Fruit fly (Drosophila melanogaster): ENCODE measurements around the gene Flacc.

The Flacc gene

DNA sequence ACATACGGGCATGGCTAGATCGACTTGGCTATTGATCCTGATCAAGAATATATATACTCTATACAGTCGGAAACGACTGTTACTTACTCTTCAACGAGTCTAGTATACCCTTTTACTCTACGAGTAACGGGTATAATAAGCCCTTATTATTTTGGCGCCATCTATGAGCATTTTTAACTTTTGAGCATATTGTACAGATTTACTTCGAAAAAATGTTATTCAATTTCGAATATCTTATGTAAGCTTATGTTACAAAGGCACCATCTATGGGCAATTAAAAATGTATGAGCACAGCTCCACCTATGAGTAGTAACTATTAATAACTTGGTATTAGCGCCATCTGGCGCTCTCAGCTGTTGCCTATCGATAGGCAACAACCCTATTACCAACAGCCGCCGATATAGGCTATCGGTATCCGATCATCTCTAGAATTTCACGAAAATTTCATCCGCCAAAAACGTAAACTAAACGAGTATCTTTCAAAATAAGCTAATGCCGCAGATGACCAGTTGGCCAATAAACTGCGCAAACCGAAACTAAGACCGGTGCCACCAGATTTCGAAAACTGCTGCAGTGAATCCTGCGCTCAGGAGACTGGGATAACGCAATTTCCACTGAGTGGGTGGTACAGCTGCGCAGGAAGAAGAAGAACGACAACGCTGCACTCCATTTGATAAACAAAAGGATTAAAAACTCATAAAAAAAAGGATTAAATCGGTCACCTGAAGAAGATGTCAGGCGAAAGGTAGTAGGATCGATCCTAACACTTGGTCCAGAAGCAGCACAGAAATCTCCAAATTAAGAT is 50.0 kb downstream of the Flacc start, which contains the start of gene htk (continued):
- TF ChIP-seq bsh (GFP tag; optimal IDR thresholded peaks at IDR 0.05) (peak in 1 of 2 experiments; percentile 41), CG1233 (GFP tag; optimal IDR thresholded peaks at IDR 0.05) (peak; percentile 24), toy (GFP tag; IDR thresholded peaks at IDR 0.05) (no peak), sr (GFP tag; IDR thresholded peaks at IDR 0.05) (0 out of 3 replicates have a peak, but pooled peaks have one; percentile 2), CG17328 (GFP tag; IDR thresholded peaks at IDR 0.05) (peak; percentile 64), CG6813 (GFP tag; optimal IDR thresholded peaks at IDR 0.05) (peak; percentile 22), Dbx (GFP tag; IDR thresholded peaks at IDR 0.05) (peak; percentile 86; the same call in 2 of the 3 replicates), CG10267 (tag; optimal IDR thresholded peaks at IDR 0.05) (peak; percentile 74), Asciz (GFP tag; optimal IDR thresholded peaks at IDR 0.05) (peak; percentile 43), psq (GFP tag; optimal IDR thresholded peaks at IDR 0.05) (no peak), gcm2 (GFP tag; optimal IDR thresholded peaks at IDR 0.05) (no peak), CG7271 (tag; optimal IDR thresholded peaks at IDR 0.05) (peak; percentile 39), CG34376 (GFP tag; optimal IDR thresholded peaks at IDR 0.05) (peak; percentile 32), zf30C (GFP tag; optimal IDR thresholded peaks at IDR 0.05) (no peak), Optix (GFP tag; IDR thresholded peaks at IDR 0.05) (peak; percentile 54; the same call in 2 of the 3 replicates), Poxn (GFP tag; IDR thresholded peaks at IDR 0.05) (no peak), lola (GFP tag; optimal IDR thresholded peaks at IDR 0.05) (peak in 1 of 3 experiments; percentile 16), CG1603 (tag; optimal IDR thresholded peaks at IDR 0.05) (peak; percentile 84), CG2116 (GFP tag; optimal IDR thresholded peaks at IDR 0.05) (peak; percentile 84), slbo (GFP tag; IDR thresholded peaks at IDR 0.05) (peak; percentile 81), CG8924 (tag; optimal IDR thresholded peaks at IDR 0.05) (peak; percentile 11), CG4282 (GFP tag; optimal IDR thresholded peaks at IDR 0.05) (peak; percentile 51), abd-A (tag; optimal IDR thresholded peaks at IDR 0.05) (no peak), CG2875 (GFP tag; optimal IDR thresholded peaks at IDR 0.05) (peak; percentile 49), CG12942 (GFP tag; optimal IDR thresholded peaks at IDR 0.05) (peak; percentile 53), CG4854 (GFP tag; optimal IDR thresholded peaks at IDR 0.05) (peak; percentile 18), sens (GFP tag) (peak; percentile 81), hth (optimal IDR thresholded peaks at IDR 0.05) (no peak), CG17912 (GFP tag; optimal IDR thresholded peaks at IDR 0.05) (peak; percentile 78), p53 (GFP tag; optimal IDR thresholded peaks at IDR 0.05) (peak; percentile 83), HHEX (GFP tag; optimal IDR thresholded peaks at IDR 0.05) (peak; percentile 53), Hr51 (GFP tag; optimal IDR thresholded peaks at IDR 0.05) (peak; percentile 40 to 71), rib (GFP tag; IDR thresholded peaks at IDR 0.05) (no peak), NFAT (GFP tag; IDR thresholded peaks at IDR 0.05) (peak; percentile 86), CG11456 (GFP tag; IDR thresholded peaks at IDR 0.05) (peak; percentile 95), chinmo (GFP tag; IDR thresholded peaks at IDR 0.05; ENCODE audit: partially characterized antibody) (peak; percentile 94; the same call in 3 of the 4 replicates), peb (GFP tag; IDR thresholded peaks at IDR 0.05) (0 out of 2 replicates have a peak, but pooled peaks have one; percentile 40), CG4404 (GFP tag; IDR thresholded peaks at IDR 0.05) (no peak), CG10274 (GFP tag; optimal IDR thresholded peaks at IDR 0.05) (no peak), yki (optimal IDR thresholded peaks at IDR 0.05) (no peak), pan (optimal IDR thresholded peaks at IDR 0.05) (no peak), pan (GFP tag; optimal IDR thresholded peaks at IDR 0.05 in 1 of 2, IDR thresholded peaks at IDR 0.05 in 1 of 2) (no peak), CG8359 (GFP tag; optimal IDR thresholded peaks at IDR 0.05; ENCODE audit: borderline replicate concordance) (no peak), CG7556 (GFP tag; optimal IDR thresholded peaks at IDR 0.05) (peak; percentile 21), kay (GFP tag; optimal IDR thresholded peaks at IDR 0.05) (peak; percentile 59), CG10366 (GFP tag; IDR thresholded peaks at IDR 0.05) (peak; percentile 59), CG7963 (GFP tag; IDR thresholded peaks at IDR 0.05; ENCODE audit: partially characterized antibody) (peak; percentile 83), Rfx (GFP tag; IDR thresholded peaks at IDR 0.05) (peak; percentile 89), CG31224 (GFP tag; IDR thresholded peaks at IDR 0.05) (0 out of 2 replicates have a peak, but pooled peaks have one; percentile 28)
